Worm (Caenorhabditis elegans) whole organism, L4 larva: ENCODE measurements around the gene ZK822.10.
A peak's percentile ranks its signal among the peaks of the same experiment; 100 is the strongest.

ENCODE experiments used
- aha-1 ChIP-seq: fragments of 150-350 bp; peaks from one replicate; lab custom pipeline; 2014; ENCODE audit warnings: missing biosample characterization, missing genetic modification characterization
- ama-1 ChIP-seq: fragments of 150-350 bp; optimal IDR thresholded peaks from 2 replicates; lab custom pipeline; 2014; ENCODE audit warnings: inconsistent platforms, mixed read lengths
- ceh-44 ChIP-seq: fragments of 200-800 bp; sonication (Bioruptor generic); IDR thresholded peaks from 2 replicates; pipeline ENCODE4 v1.3.6; 2022; ENCODE audit warnings: missing genetic modification reagents, missing genetic modification characterization, missing compliant biosample characterization
- daf-12 ChIP-seq: fragments of 150-350 bp; optimal IDR thresholded peaks from 2 replicates; lab custom pipeline; 2014; ENCODE audit warnings: missing biosample characterization, missing genetic modification reagents, missing genetic modification characterization
- dmd-8 ChIP-seq: fragments of 200-800 bp; sonication (Bioruptor generic); IDR thresholded peaks from 2 replicates; pipeline ENCODE4 v1.3.6; 2022; ENCODE audit warnings: missing genetic modification characterization, missing compliant biosample characterization
- jun-1 ChIP-seq: fragments of 150-350 bp; optimal IDR thresholded peaks from 2 replicates; lab custom pipeline; 2014; ENCODE audit warnings: missing biosample characterization, missing genetic modification reagents, missing genetic modification characterization
- lin-15B ChIP-seq: fragments of 150-350 bp; sonication (generic microtip); optimal IDR thresholded peaks from 3 replicates; lab custom pipeline; 2014; ENCODE audit warnings: missing biosample characterization, missing genetic modification characterization
- mep-1 ChIP-seq: fragments of 150-350 bp; sonication (generic microtip); optimal IDR thresholded peaks from 3 replicates; lab custom pipeline; 2014; ENCODE audit warnings: missing biosample characterization, missing genetic modification characterization
- nhr-48 ChIP-seq: sonication (generic microtip); optimal IDR thresholded peaks from 2 replicates; lab custom pipeline; 2016; ENCODE audit warnings: mild to moderate bottlenecking, missing genetic modification characterization, missing compliant biosample characterization
- skn-1 ChIP-seq: fragments of 150-350 bp; optimal IDR thresholded peaks from 2 replicates; lab custom pipeline; 2014; ENCODE audit warnings: missing biosample characterization, missing genetic modification characterization
- unc-62 ChIP-seq, 3 experiments: fragments of 150-350 bp in 1 of 3; sonication (generic microtip); optimal IDR thresholded peaks in 2 of 3; peaks in 1 of 3; 1 replicate in 1 of 3; 2 replicates in 2 of 3; lab custom pipeline; 2014 to 2017; ENCODE audit warnings: missing biosample characterization in 3 of 3, missing genetic modification characterization in 3 of 3, missing genetic modification reagents in 3 of 3, missing genotype in 1 of 3
- zfp-2 ChIP-seq: sonication (generic microtip); optimal IDR thresholded peaks from 2 replicates; lab custom pipeline; 2016; ENCODE audit warnings: mild to moderate bottlenecking, missing genetic modification characterization, missing compliant biosample characterization
- zip-2 ChIP-seq: fragments of 150-350 bp; optimal IDR thresholded peaks from 2 replicates; lab custom pipeline; 2014; ENCODE audit warnings: missing biosample characterization, missing genetic modification characterization
- ztf-11 ChIP-seq: fragments of 150-350 bp; optimal IDR thresholded peaks from 2 replicates; lab custom pipeline; 2014; ENCODE audit warnings: missing biosample characterization, missing genetic modification characterization

- no peak for TF ChIP-seq zfp-2
- no peak for TF ChIP-seq lin-15B (tag; lab: Kevin White, UChicago)
- TF ChIP-seq ceh-44 (GFP tag; lab: Robert Waterston, UW): no peak
- no peak for TF ChIP-seq ama-1 (lab: Kevin White, UChicago)
- TF ChIP-seq ztf-11: no peak
- TF ChIP-seq mep-1 (tag; lab: Kevin White, UChicago): peak; percentile 49
- TF ChIP-seq jun-1 (tag; lab: Kevin White, UChicago): no peak
- TF ChIP-seq skn-1 (tag; lab: Kevin White, UChicago): no peak
- TF ChIP-seq daf-12 (tag; lab: Kevin White, UChicago): no peak
- no peak for TF ChIP-seq nhr-48 (tag; lab: Kevin White, UChicago)
- TF ChIP-seq aha-1: peak; percentile 65
- no peak for TF ChIP-seq dmd-8 (GFP tag; lab: Robert Waterston, UW)
- TF ChIP-seq zip-2 (tag; lab: Kevin White, UChicago): no peak
- no peak for TF ChIP-seq unc-62 (GFP tag; optimal IDR thresholded peaks at IDR 0.05 in 1 of 2; lab: Kevin White, UChicago)
- TF ChIP-seq unc-62 (tag; optimal IDR thresholded peaks at IDR 0.05; lab: Kevin White, UChicago): no peak
Observed at ce11 chrIV:11915768-11916453, 1.0 kb upstream of the ZK822.10 start, which contains the start of gene ZK822.9.
